Comparison of ENCODE assay signal across 1 fruit fly cellular context in genomic region chrX:13232406-13233195, dm6.
TF ChIP-seq lines count a peak whose summit lies in the region.

No protein-coding gene starts in this region.

TF ChIP-seq in whole organism, embryonic, 481 proteins besides CTCF, POLR2A, EP300 and RAD21 (continued from another document and continues in another):
- TF ChIP-seq Mes4 (GFP tag; optimal IDR thresholded peaks at IDR 0.05; lab: Kevin White, UChicago) (peak; percentile 36), CG15479 (GFP tag; optimal IDR thresholded peaks at IDR 0.05; lab: Kevin White, UChicago) (no peak), gem (tag; optimal IDR thresholded peaks at IDR 0.05; lab: Kevin White, UChicago) (peak; percentile 78), tgo (GFP tag; IDR thresholded peaks at IDR 0.05; lab: Robert Waterston, UW) (peak; percentile 77), CG32772 (GFP tag; IDR thresholded peaks at IDR 0.05; lab: Robert Waterston, UW) (peak; percentile 79), CG4730 (GFP tag; IDR thresholded peaks at IDR 0.05; lab: Robert Waterston, UW) (peak; percentile 78), z (GFP tag; IDR thresholded peaks at IDR 0.05; lab: Robert Waterston, UW) (no peak), CG18619 (GFP tag; optimal IDR thresholded peaks at IDR 0.05; lab: Kevin White, UChicago) (peak; percentile 61), Hmr (GFP tag; optimal IDR thresholded peaks at IDR 0.05; lab: Kevin White, UChicago) (peak; percentile 72), CHES-1-like (GFP tag; optimal IDR thresholded peaks at IDR 0.05; lab: Kevin White, UChicago) (peak; percentile 54), Doc3 (GFP tag; IDR thresholded peaks at IDR 0.05; lab: Robert Waterston, UW; ENCODE audit: partially characterized antibody) (no peak), CG9817 (tag; optimal IDR thresholded peaks at IDR 0.05; lab: Kevin White, UChicago) (peak; percentile 43), CG13123 (GFP tag; optimal IDR thresholded peaks at IDR 0.05; lab: Kevin White, UChicago) (peak; percentile 3), Fer3 (tag; optimal IDR thresholded peaks at IDR 0.05; lab: Kevin White, UChicago) (peak; percentile 64), CG3407 (GFP tag; optimal IDR thresholded peaks at IDR 0.05; lab: Kevin White, UChicago) (peak; percentile 70), CG30403 (GFP tag; optimal IDR thresholded peaks at IDR 0.05; lab: Kevin White, UChicago) (peak; percentile 78), CG11695 (GFP tag; IDR thresholded peaks at IDR 0.05; lab: Robert Waterston, UW) (peak; percentile 65), Dbx (GFP tag; IDR thresholded peaks at IDR 0.05; lab: Robert Waterston, UW) (peak; percentile 52; the same call in 1 of the 3 replicates), CG30431 (GFP tag; optimal IDR thresholded peaks at IDR 0.05; lab: Kevin White, UChicago) (peak; percentile 59), Optix (GFP tag; IDR thresholded peaks at IDR 0.05; lab: Robert Waterston, UW) (peak; percentile 77), Hr3 (GFP tag; optimal IDR thresholded peaks at IDR 0.05; lab: Kevin White, UChicago) (peak; percentile 65), fd64A (GFP tag; optimal IDR thresholded peaks at IDR 0.05; lab: Kevin White, UChicago) (peak; percentile 45), Meics (GFP tag; optimal IDR thresholded peaks at IDR 0.05; lab: Kevin White, UChicago) (peak; percentile 69), Ets97D (GFP tag; optimal IDR thresholded peaks at IDR 0.05; lab: Kevin White, UChicago) (peak; percentile 31), slou (GFP tag; optimal IDR thresholded peaks at IDR 0.05; lab: Kevin White, UChicago) (no peak), CG11696 (GFP tag; IDR thresholded peaks at IDR 0.05; lab: Robert Waterston, UW) (peak; percentile 59), CG18262 (tag; optimal IDR thresholded peaks at IDR 0.05; lab: Kevin White, UChicago) (peak; percentile 67), tio (GFP tag; optimal IDR thresholded peaks at IDR 0.05; lab: Kevin White, UChicago) (peak; percentile 24), nerfin-2 (GFP tag; IDR thresholded peaks at IDR 0.05; lab: Robert Waterston, UW; ENCODE audit: partially characterized antibody) (no peak), usp (GFP tag; optimal IDR thresholded peaks at IDR 0.05; lab: Kevin White, UChicago) (no peak), eve (GFP tag; optimal IDR thresholded peaks at IDR 0.05; lab: Kevin White, UChicago) (peak in 1 of 2 experiments; percentile 87), Atf6 (GFP tag; IDR thresholded peaks at IDR 0.05; lab: Robert Waterston, UW) (peak; percentile 65), CG4282 (GFP tag; optimal IDR thresholded peaks at IDR 0.05; lab: Kevin White, UChicago) (peak; percentile 18), CG1647 (GFP tag; optimal IDR thresholded peaks at IDR 0.05; lab: Kevin White, UChicago) (peak; percentile 34), Gug (GFP tag; IDR thresholded peaks at IDR 0.05; lab: Robert Waterston, UW) (peak; percentile 87), lab (GFP tag; optimal IDR thresholded peaks at IDR 0.05; lab: Kevin White, UChicago) (peak; percentile 80), jumu (GFP tag; optimal IDR thresholded peaks at IDR 0.05; lab: Kevin White, UChicago) (peak; percentile 71), CG14441 (GFP tag; IDR thresholded peaks at IDR 0.05; lab: Robert Waterston, UW) (peak; percentile 90), repo (GFP tag; optimal IDR thresholded peaks at IDR 0.05; lab: Kevin White, UChicago) (peak; percentile 23), Doc2 (GFP tag; IDR thresholded peaks at IDR 0.05; lab: Robert Waterston, UW) (no peak), Lhr (GFP tag; optimal IDR thresholded peaks at IDR 0.05; lab: Kevin White, UChicago) (peak; percentile 17), row (GFP tag; IDR thresholded peaks at IDR 0.05; lab: Robert Waterston, UW) (peak; percentile 76), CG15601 (tag; optimal IDR thresholded peaks at IDR 0.05; lab: Kevin White, UChicago) (peak; percentile 52), pb (GFP tag; optimal IDR thresholded peaks at IDR 0.05; lab: Kevin White, UChicago) (peak; percentile 56), Blimp-1 (GFP tag; optimal IDR thresholded peaks at IDR 0.05; lab: Kevin White, UChicago) (peak; percentile 64), cas (GFP tag; IDR thresholded peaks at IDR 0.05; lab: Robert Waterston, UW) (0 out of 2 replicates have a peak, but pooled peaks have one; percentile 12), Mrtf (GFP tag; IDR thresholded peaks at IDR 0.05; lab: Robert Waterston, UW) (peak; percentile 79), Med (GFP tag; lab: Kevin White, UChicago) (peak; percentile 96), CG8944 (GFP tag; optimal IDR thresholded peaks at IDR 0.05; lab: Kevin White, UChicago) (peak; percentile 63), YL-1 (GFP tag; optimal IDR thresholded peaks at IDR 0.05; lab: Kevin White, UChicago) (no peak), CG32767 (GFP tag; IDR thresholded peaks at IDR 0.05; lab: Robert Waterston, UW) (peak; percentile 69; the same call in 1 of the 2 replicates), dm (GFP tag; optimal IDR thresholded peaks at IDR 0.05; lab: Kevin White, UChicago) (peak; percentile 44), CG2116 (GFP tag; optimal IDR thresholded peaks at IDR 0.05; lab: Kevin White, UChicago) (peak; percentile 14), odd (GFP tag; optimal IDR thresholded peaks at IDR 0.05; lab: Kevin White, UChicago) (peak; percentile 35), CG14710 (tag; optimal IDR thresholded peaks at IDR 0.05; lab: Kevin White, UChicago) (peak; percentile 47), ro (GFP tag; IDR thresholded peaks at IDR 0.05; lab: Robert Waterston, UW) (0 out of 2 replicates have a peak, but pooled peaks have one; percentile 36), Sox102F (GFP tag; optimal IDR thresholded peaks at IDR 0.05; lab: Kevin White, UChicago) (peak; percentile 73), tin (GFP tag; optimal IDR thresholded peaks at IDR 0.05; lab: Kevin White, UChicago) (peak; percentile 66), ttk (GFP tag; IDR thresholded peaks at IDR 0.05; lab: Robert Waterston, UW) (peak; percentile 82), CG15514 (GFP tag; optimal IDR thresholded peaks at IDR 0.05; lab: Kevin White, UChicago) (peak; percentile 55), Hsf (GFP tag; optimal IDR thresholded peaks at IDR 0.05; lab: Kevin White, UChicago) (peak; percentile 55), ci (GFP tag; IDR thresholded peaks at IDR 0.05; lab: Robert Waterston, UW) (peak; percentile 91), vnd (GFP tag; IDR thresholded peaks at IDR 0.05; lab: Robert Waterston, UW; ENCODE audit: partially characterized antibody) (no peak), br (optimal IDR thresholded peaks at IDR 0.05; lab: Kevin White, UChicago) (no peak), Tbp (GFP tag; optimal IDR thresholded peaks at IDR 0.05; lab: Kevin White, UChicago) (no peak), CG43689 (GFP tag; IDR thresholded peaks at IDR 0.05; lab: Robert Waterston, UW) (peak; percentile 71; the same call in 1 of the 2 replicates), lmd (GFP tag; IDR thresholded peaks at IDR 0.05; lab: Robert Waterston, UW) (peak; percentile 78), bigmax (GFP tag; optimal IDR thresholded peaks at IDR 0.05; lab: Kevin White, UChicago) (no peak), CG16815 (GFP tag; optimal IDR thresholded peaks at IDR 0.05; lab: Kevin White, UChicago) (peak; percentile 36), ash1 (GFP tag; optimal IDR thresholded peaks at IDR 0.05; lab: Kevin White, UChicago) (no peak), Bdp1 (GFP tag; optimal IDR thresholded peaks at IDR 0.05; lab: Kevin White, UChicago) (peak; percentile 26), ssp (GFP tag; IDR thresholded peaks at IDR 0.05; lab: Robert Waterston, UW) (peak; percentile 42; the same call in 1 of the 2 replicates), so (GFP tag; IDR thresholded peaks at IDR 0.05; lab: Robert Waterston, UW) (peak; percentile 76), sens (GFP tag; lab: Kevin White, UChicago) (peak; percentile 96), Dp (GFP tag; optimal IDR thresholded peaks at IDR 0.05; lab: Kevin White, UChicago) (no peak), CG11398 (GFP tag; optimal IDR thresholded peaks at IDR 0.05; lab: Kevin White, UChicago) (peak; percentile 6), CG18764 (GFP tag; optimal IDR thresholded peaks at IDR 0.05; lab: Kevin White, UChicago) (peak; percentile 7), CG14860 (GFP tag; IDR thresholded peaks at IDR 0.05; lab: Robert Waterston, UW; ENCODE audit: partially characterized antibody) (no peak), CG13624 (GFP tag; optimal IDR thresholded peaks at IDR 0.05; lab: Kevin White, UChicago) (peak; percentile 55), Taf1 (GFP tag; IDR thresholded peaks at IDR 0.05; lab: Robert Waterston, UW) (peak; percentile 60), fd102C (GFP tag; optimal IDR thresholded peaks at IDR 0.05; lab: Kevin White, UChicago) (no peak), CG7928 (GFP tag; optimal IDR thresholded peaks at IDR 0.05; lab: Kevin White, UChicago) (no peak), CG10565 (GFP tag; optimal IDR thresholded peaks at IDR 0.05; lab: Kevin White, UChicago) (no peak), CG10147 (GFP tag; optimal IDR thresholded peaks at IDR 0.05; lab: Kevin White, UChicago) (no peak), CG17568 (GFP tag; optimal IDR thresholded peaks at IDR 0.05; lab: Kevin White, UChicago) (peak; percentile 60), peb (GFP tag; IDR thresholded peaks at IDR 0.05; lab: Robert Waterston, UW) (peak; percentile 39; the same call in 1 of the 2 replicates), CG15011 (GFP tag; optimal IDR thresholded peaks at IDR 0.05; lab: Kevin White, UChicago) (peak; percentile 52), Myb (GFP tag; optimal IDR thresholded peaks at IDR 0.05; lab: Kevin White, UChicago) (peak; percentile 48), ham (GFP tag; IDR thresholded peaks at IDR 0.05; lab: Robert Waterston, UW) (no peak), amos (GFP tag; IDR thresholded peaks at IDR 0.05; lab: Robert Waterston, UW; ENCODE audit: partially characterized antibody) (no peak), caup (GFP tag; optimal IDR thresholded peaks at IDR 0.05; lab: Kevin White, UChicago; ENCODE audit: severe bottlenecking) (peak; percentile 60), CG8924 (tag; optimal IDR thresholded peaks at IDR 0.05; lab: Kevin White, UChicago) (peak; percentile 75), grau (tag; optimal IDR thresholded peaks at IDR 0.05; lab: Kevin White, UChicago) (peak; percentile 88), jing (GFP tag; optimal IDR thresholded peaks at IDR 0.05; lab: Kevin White, UChicago) (peak; percentile 67), CG3838 (GFP tag; optimal IDR thresholded peaks at IDR 0.05; lab: Kevin White, UChicago) (no peak), bcd (GFP tag; optimal IDR thresholded peaks at IDR 0.05; lab: Kevin White, UChicago) (peak; percentile 75), HLH54F (GFP tag; optimal IDR thresholded peaks at IDR 0.05; lab: Kevin White, UChicago) (peak; percentile 51), sna (GFP tag; IDR thresholded peaks at IDR 0.05; lab: Robert Waterston, UW; ENCODE audit: partially characterized antibody) (no peak), gro (GFP tag; optimal IDR thresholded peaks at IDR 0.05; lab: Kevin White, UChicago) (peak; percentile 38), az2 (GFP tag; optimal IDR thresholded peaks at IDR 0.05; lab: Kevin White, UChicago) (peak; percentile 71), H15 (GFP tag; IDR thresholded peaks at IDR 0.05; lab: Robert Waterston, UW) (peak; percentile 84), CG12744 (GFP tag; optimal IDR thresholded peaks at IDR 0.05; lab: Kevin White, UChicago) (no peak), CG9876 (GFP tag; optimal IDR thresholded peaks at IDR 0.05; lab: Kevin White, UChicago) (no peak), CG15696 (tag; optimal IDR thresholded peaks at IDR 0.05; lab: Kevin White, UChicago) (no peak), CG10366 (GFP tag; IDR thresholded peaks at IDR 0.05; lab: Robert Waterston, UW) (peak; percentile 86), Dad (GFP tag; optimal IDR thresholded peaks at IDR 0.05; lab: Kevin White, UChicago) (peak; percentile 20), dpn (GFP tag; optimal IDR thresholded peaks at IDR 0.05; lab: Kevin White, UChicago) (peak; percentile 69), CG12236 (GFP tag; optimal IDR thresholded peaks at IDR 0.05; lab: Kevin White, UChicago) (peak; percentile 31), CG4424 (GFP tag; optimal IDR thresholded peaks at IDR 0.05; lab: Kevin White, UChicago) (peak; percentile 80), BtbVII (GFP tag; optimal IDR thresholded peaks at IDR 0.05; lab: Kevin White, UChicago) (peak; percentile 48), CG2202 (tag; optimal IDR thresholded peaks at IDR 0.05; lab: Kevin White, UChicago) (peak; percentile 38), ATbp (GFP tag; optimal IDR thresholded peaks at IDR 0.05; lab: Kevin White, UChicago) (peak; percentile 80), ken (GFP tag; IDR thresholded peaks at IDR 0.05; lab: Robert Waterston, UW) (peak; percentile 82), seq (GFP tag; IDR thresholded peaks at IDR 0.05; lab: Robert Waterston, UW) (peak; percentile 68), zf30C (GFP tag; optimal IDR thresholded peaks at IDR 0.05; lab: Kevin White, UChicago) (no peak), eyg (GFP tag; optimal IDR thresholded peaks at IDR 0.05; lab: Kevin White, UChicago) (peak; percentile 31), CG34422 (GFP tag; IDR thresholded peaks at IDR 0.05; lab: Robert Waterston, UW) (peak; percentile 77), Nf-YC (tag; optimal IDR thresholded peaks at IDR 0.05; lab: Kevin White, UChicago) (peak; percentile 25), fd3F (GFP tag; optimal IDR thresholded peaks at IDR 0.05; lab: Kevin White, UChicago) (peak; percentile 46), pho (GFP tag; optimal IDR thresholded peaks at IDR 0.05; lab: Kevin White, UChicago) (peak; percentile 27), CG10462 (GFP tag; optimal IDR thresholded peaks at IDR 0.05; lab: Kevin White, UChicago) (peak; percentile 5), Oli (tag; optimal IDR thresholded peaks at IDR 0.05; lab: Kevin White, UChicago) (peak; percentile 80), CG7963 (GFP tag; IDR thresholded peaks at IDR 0.05; lab: Robert Waterston, UW; ENCODE audit: partially characterized antibody) (no peak), CG2129 (GFP tag; IDR thresholded peaks at IDR 0.05; lab: Robert Waterston, UW; ENCODE audit: partially characterized antibody) (no peak), nerfin-1 (tag; optimal IDR thresholded peaks at IDR 0.05; lab: Kevin White, UChicago) (peak; percentile 38), da (GFP tag; optimal IDR thresholded peaks at IDR 0.05; lab: Kevin White, UChicago) (no peak), Dek (tag; optimal IDR thresholded peaks at IDR 0.05; lab: Kevin White, UChicago) (peak; percentile 24), tll (GFP tag; optimal IDR thresholded peaks at IDR 0.05; lab: Kevin White, UChicago) (no peak), kni (GFP tag; optimal IDR thresholded peaks at IDR 0.05; lab: Kevin White, UChicago) (no peak), Dip2 (GFP tag; IDR thresholded peaks at IDR 0.05; lab: Robert Waterston, UW) (no peak), Dll (GFP tag; IDR thresholded peaks at IDR 0.05; lab: Robert Waterston, UW; ENCODE audit: partially characterized antibody) (no peak), hth (optimal IDR thresholded peaks at IDR 0.05; lab: Kevin White, UChicago) (no peak)
